Fruit fly (Drosophila melanogaster) whole organism, pupa: ENCODE measurements around the gene CG3982.

ENCODE experiments used
- CG12605 ChIP-seq: fragments of 200-800 bp; sonication (Bioruptor generic); IDR thresholded peaks from 2 replicates; pipeline ENCODE4 v1.3.6; 2022; ENCODE audit warnings: missing biosample characterization, missing genetic modification characterization
- CG13204 ChIP-seq: fragments of 200-800 bp; sonication (Bioruptor generic); optimal IDR thresholded peaks from 2 replicates; lab custom pipeline; 2018; ENCODE audit warnings: missing biosample characterization, mild to moderate bottlenecking, missing genetic modification characterization, moderate library complexity
- CG14655 ChIP-seq: fragments of 200-800 bp; sonication (Bioruptor generic); optimal IDR thresholded peaks from 3 replicates; lab custom pipeline; 2017; ENCODE audit warnings: mild to moderate bottlenecking, missing biosample characterization, missing genetic modification reagents, missing genetic modification characterization
- CG34367 ChIP-seq: fragments of 200-800 bp; sonication (Bioruptor generic); optimal IDR thresholded peaks from 2 replicates; lab custom pipeline; 2018; ENCODE audit warnings: missing biosample characterization, mild to moderate bottlenecking, missing genetic modification characterization
- CG4496 ChIP-seq: fragments of 200-800 bp; sonication (Bioruptor generic); IDR thresholded peaks from 3 replicates; pipeline ENCODE4 v1.3.6; 2022; ENCODE audit warnings: missing biosample characterization, missing genetic modification characterization
- CG8159 ChIP-seq: fragments of 200-800 bp; sonication (Bioruptor generic); optimal IDR thresholded peaks from 3 replicates; lab custom pipeline; 2018; ENCODE audit warnings: missing biosample characterization, mild to moderate bottlenecking, missing genetic modification characterization, moderate library complexity
- D1 ChIP-seq: fragments of 200-800 bp; sonication (Bioruptor generic); optimal IDR thresholded peaks from 2 replicates; lab custom pipeline; 2018; ENCODE audit warnings: missing biosample characterization, mild to moderate bottlenecking, missing genetic modification characterization, moderate library complexity
- EcR ChIP-seq: fragments of 200-800 bp; sonication (Bioruptor generic); optimal IDR thresholded peaks from 3 replicates; lab custom pipeline; 2019; ENCODE audit warnings: missing biosample characterization, missing genetic modification characterization, mild to moderate bottlenecking, moderate library complexity, missing genetic modification reagents
- Ets98B ChIP-seq: fragments of 200-800 bp; sonication (Bioruptor generic); IDR thresholded peaks from 2 replicates; pipeline ENCODE4 v1.3.6; 2022; ENCODE audit warnings: missing biosample characterization, missing genetic modification characterization
- Pif1B ChIP-seq: fragments of 200-800 bp; sonication (Bioruptor generic); optimal IDR thresholded peaks from 3 replicates; lab custom pipeline; 2016; ENCODE audit warnings: missing biosample characterization, missing genetic modification characterization
- Snoo ChIP-seq: fragments of 200-800 bp; sonication (Bioruptor generic); optimal IDR thresholded peaks from 3 replicates; lab custom pipeline; 2017; ENCODE audit warnings: missing biosample characterization, mild to moderate bottlenecking, missing genetic modification characterization, inconsistent platforms
- fd96Ca ChIP-seq: fragments of 200-800 bp; sonication (Bioruptor generic); IDR thresholded peaks from 3 replicates; pipeline ENCODE4 v1.3.6; 2022; ENCODE audit warnings: missing biosample characterization, missing genetic modification characterization
- gl ChIP-seq: fragments of 200-800 bp; sonication (Bioruptor generic); optimal IDR thresholded peaks from 2 replicates; lab custom pipeline; 2018; ENCODE audit warnings: missing biosample characterization, mild to moderate bottlenecking, missing genetic modification characterization
- rn ChIP-seq: fragments of 200-800 bp; sonication (Bioruptor generic); IDR thresholded peaks from 2 replicates; pipeline ENCODE4 v1.3.6; 2022; ENCODE audit warnings: missing biosample characterization, missing genetic modification characterization

DNA sequence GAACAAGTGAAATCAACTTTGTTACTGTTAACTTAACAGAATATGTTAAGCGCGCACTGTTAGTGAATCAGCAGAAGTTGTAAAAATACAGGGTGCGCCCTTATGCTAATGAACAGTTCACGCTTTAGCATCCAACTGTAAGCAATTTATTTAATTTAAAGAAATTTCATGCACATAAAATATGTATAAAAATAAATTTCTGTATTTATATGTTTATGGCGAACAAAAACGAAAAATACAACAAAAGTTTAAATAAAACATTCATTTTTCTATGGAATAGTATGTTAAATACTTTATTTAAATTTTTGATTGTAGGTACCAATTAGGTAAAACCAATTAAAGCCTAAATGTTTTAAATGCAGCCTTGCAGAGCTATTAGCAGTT, 7.3 kb upstream of the CG3982 start:
- TF ChIP-seq gl (no peak), CG8159 (tag; lab: Kevin White, UChicago) (peak; percentile 9), EcR (GFP tag; lab: Kevin White, UChicago) (no peak), Pif1B (no peak), Snoo (tag; lab: Kevin White, UChicago) (peak; percentile 24), D1 (tag; lab: Kevin White, UChicago) (peak; percentile 4), CG13204 (GFP tag; lab: Kevin White, UChicago) (no peak), CG34367 (tag; lab: Kevin White, UChicago) (no peak), CG14655 (peak; percentile 42), CG4496 (GFP tag; lab: Robert Waterston, UW) (peak; percentile 43; the same call in 1 of the 3 replicates), Ets98B (GFP tag; lab: Robert Waterston, UW) (peak; percentile 57; the same call in 1 of the 2 replicates), CG12605 (0 out of 2 replicates have a peak, but pooled peaks have one; percentile 29), rn (GFP tag; lab: Robert Waterston, UW) (no peak), fd96Ca (GFP tag; lab: Robert Waterston, UW) (no peak)
